Worm (Caenorhabditis elegans): Measurements from ENCODE around the gene ippk-1.

The ippk-1 gene

DNA sequence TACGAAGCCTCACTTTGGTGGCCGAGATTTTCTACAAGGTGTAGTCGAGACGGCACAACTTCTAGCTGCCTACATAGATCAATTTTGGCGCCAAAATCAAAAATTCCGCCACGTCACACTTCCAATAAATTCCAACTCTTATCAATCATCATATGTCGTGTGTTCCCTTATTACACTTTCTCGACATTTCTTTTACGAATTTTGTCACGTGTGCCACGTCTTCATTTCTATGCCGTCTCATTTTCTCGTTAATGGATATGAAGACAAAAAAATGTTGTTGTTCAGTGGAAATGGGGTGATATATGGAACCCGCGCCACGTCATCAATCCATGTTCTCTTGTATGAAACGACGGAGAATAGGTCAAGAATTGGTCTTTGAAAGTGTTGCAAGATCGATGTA is 8.9 kb downstream of the ippk-1 start:
- TF ChIP-seq nhr-21 (tag; optimal IDR thresholded peaks at IDR 0.05), result peak; percentile 67
- no peak for TF ChIP-seq C34F6.9 (tag; optimal IDR thresholded peaks at IDR 0.05)
- peak; percentile 55 for TF ChIP-seq sma-3 (GFP tag; optimal IDR thresholded peaks at IDR 0.05)
- TF ChIP-seq nhr-129 (tag; optimal IDR thresholded peaks at IDR 0.05), result peak; percentile 46
- peak; percentile 9 for TF ChIP-seq fos-1 (tag; optimal IDR thresholded peaks at IDR 0.05)
- TF ChIP-seq aly-2 (tag; optimal IDR thresholded peaks at IDR 0.05), result no peak
- TF ChIP-seq sma-9 (GFP tag; optimal IDR thresholded peaks at IDR 0.05), result peak; percentile 61
- TF ChIP-seq sma-9 (tag; optimal IDR thresholded peaks at IDR 0.05), result no peak
- no peak for TF ChIP-seq mbf-1 (tag; optimal IDR thresholded peaks at IDR 0.05)
- no peak for TF ChIP-seq ceh-82 (tag; optimal IDR thresholded peaks at IDR 0.05)
- TF ChIP-seq nhr-25 (tag; optimal IDR thresholded peaks at IDR 0.05), result peak; percentile 25
- TF ChIP-seq lin-13 (GFP tag; optimal IDR thresholded peaks at IDR 0.05), result no peak
- TF ChIP-seq blmp-1 (tag; optimal IDR thresholded peaks at IDR 0.05; ENCODE audit: insufficient read depth), result no peak
- peak; percentile 90 for TF ChIP-seq crh-2 (tag; optimal IDR thresholded peaks at IDR 0.05)
- TF ChIP-seq alr-1 (tag; optimal IDR thresholded peaks at IDR 0.05), result no peak
- TF ChIP-seq mdl-1 (tag; optimal IDR thresholded peaks at IDR 0.05), result peak in 1 of 2 experiments; percentile 33
- TF ChIP-seq elt-3 (tag; optimal IDR thresholded peaks at IDR 0.05), result no peak

DNA sequence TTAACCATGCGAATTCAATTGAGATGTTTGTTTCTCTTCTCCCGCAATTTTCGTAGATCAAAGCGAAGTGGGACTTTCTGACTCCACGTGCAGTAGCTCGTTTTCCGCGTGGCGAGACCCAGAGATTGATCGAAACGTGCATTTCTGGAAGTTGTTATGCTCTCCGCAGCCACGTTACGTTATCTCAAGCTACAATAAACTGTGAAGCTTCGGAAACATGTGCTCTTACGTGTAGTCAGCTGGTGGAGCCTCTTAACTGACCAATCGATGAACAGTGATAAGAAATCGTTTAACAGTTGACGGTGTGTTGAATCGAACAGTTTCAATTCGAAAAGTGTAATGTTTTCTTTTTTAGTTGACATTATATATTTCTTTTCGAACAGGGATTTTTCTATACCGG is 9.4 kb downstream of the ippk-1 start:
- TF ChIP-seq crh-2 (tag; optimal IDR thresholded peaks at IDR 0.05) (peak; percentile 40), sma-9 (GFP tag; optimal IDR thresholded peaks at IDR 0.05) (peak; percentile 46), sma-9 (tag; optimal IDR thresholded peaks at IDR 0.05) (no peak), skn-1 (tag; optimal IDR thresholded peaks at IDR 0.05) (no peak), sem-4 (tag; optimal IDR thresholded peaks at IDR 0.05) (no peak), F13H6.1 (tag; optimal IDR thresholded peaks at IDR 0.05) (no peak), fos-1 (tag; optimal IDR thresholded peaks at IDR 0.05) (peak; percentile 5), peb-1 (tag; optimal IDR thresholded peaks at IDR 0.05) (no peak), nhr-23 (tag; optimal IDR thresholded peaks at IDR 0.05) (no peak), ama-1 (optimal IDR thresholded peaks at IDR 0.05) (peak; percentile 41), lin-39 (tag; optimal IDR thresholded peaks at IDR 0.05) (no peak), nhr-77 (tag; optimal IDR thresholded peaks at IDR 0.05) (no peak), unc-39 (tag; optimal IDR thresholded peaks at IDR 0.05) (no peak)

DNA sequence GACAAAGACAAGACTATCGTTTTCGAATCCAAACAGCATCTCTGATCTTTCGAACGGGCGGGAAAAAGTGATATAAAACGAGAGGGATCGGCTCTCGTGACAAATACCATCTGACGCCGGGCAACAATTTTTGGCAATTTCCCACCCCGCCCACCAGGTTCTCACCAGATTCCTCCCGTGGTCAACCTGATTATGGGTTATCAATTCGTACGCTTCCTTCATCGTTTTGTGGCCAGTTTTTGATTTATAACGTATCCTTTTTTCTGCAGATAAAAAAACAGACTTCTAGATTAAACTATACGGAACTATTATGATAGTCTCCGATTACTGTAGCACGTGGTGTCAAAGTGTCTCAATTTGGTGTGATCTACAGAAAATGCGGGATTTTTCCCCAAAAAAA is 10.2 kb downstream of the ippk-1 start:
- no peak for TF ChIP-seq nhr-11 (tag; optimal IDR thresholded peaks at IDR 0.05)
- no peak for TF ChIP-seq alr-1 (tag; optimal IDR thresholded peaks at IDR 0.05)
- no peak for TF ChIP-seq elt-3 (tag; optimal IDR thresholded peaks at IDR 0.05)
- no peak for TF ChIP-seq ZK546.5 (tag; optimal IDR thresholded peaks at IDR 0.05)
- no peak for TF ChIP-seq sem-4 (tag; optimal IDR thresholded peaks at IDR 0.05)
- TF ChIP-seq zag-1 (tag; optimal IDR thresholded peaks at IDR 0.05), result no peak
- peak; percentile 44 for TF ChIP-seq ama-1 (optimal IDR thresholded peaks at IDR 0.05)
- TF ChIP-seq elt-1 (tag; optimal IDR thresholded peaks at IDR 0.05), result no peak
- no peak for TF ChIP-seq mab-5 (tag; optimal IDR thresholded peaks at IDR 0.05)
- no peak for TF ChIP-seq unc-39 (tag; optimal IDR thresholded peaks at IDR 0.05)
- no peak for TF ChIP-seq skn-1 (tag; optimal IDR thresholded peaks at IDR 0.05)
- no peak for TF ChIP-seq nhr-6 (tag; optimal IDR thresholded peaks at IDR 0.05)
- TF ChIP-seq ztf-1 (GFP tag; conservative IDR thresholded peaks at IDR 0.05), result no peak
- no peak for TF ChIP-seq dmd-4 (tag; optimal IDR thresholded peaks at IDR 0.05)
- TF ChIP-seq R02D3.7 (tag; optimal IDR thresholded peaks at IDR 0.05), result no peak
- TF ChIP-seq nhr-25 (tag; optimal IDR thresholded peaks at IDR 0.05), result peak; percentile 30
- TF ChIP-seq nhr-23 (tag; optimal IDR thresholded peaks at IDR 0.05), result no peak
- TF ChIP-seq nhr-77 (tag; optimal IDR thresholded peaks at IDR 0.05), result no peak
- TF ChIP-seq lin-39 (tag; optimal IDR thresholded peaks at IDR 0.05), result no peak
- peak; percentile 70 for TF ChIP-seq nhr-21 (tag; optimal IDR thresholded peaks at IDR 0.05)
- no peak for TF ChIP-seq Y55F3AM.14 (GFP tag; optimal IDR thresholded peaks at IDR 0.05)
- no peak for TF ChIP-seq snpc-4 (tag; optimal IDR thresholded peaks at IDR 0.05)
- no peak for TF ChIP-seq ceh-82 (tag; optimal IDR thresholded peaks at IDR 0.05)
- TF ChIP-seq nhr-12 (tag; optimal IDR thresholded peaks at IDR 0.05), result no peak
- TF ChIP-seq egl-27 (tag; optimal IDR thresholded peaks at IDR 0.05), result no peak
- TF ChIP-seq unc-55 (GFP tag; optimal IDR thresholded peaks at IDR 0.05), result no peak
- peak; percentile 49 for TF ChIP-seq sma-9 (GFP tag; optimal IDR thresholded peaks at IDR 0.05)
- TF ChIP-seq sma-9 (tag; optimal IDR thresholded peaks at IDR 0.05), result no peak
- TF ChIP-seq mdl-1 (tag; optimal IDR thresholded peaks at IDR 0.05), result no peak
- peak; percentile 19 for TF ChIP-seq ztf-4 (tag; optimal IDR thresholded peaks at IDR 0.05)
- TF ChIP-seq fos-1 (tag; optimal IDR thresholded peaks at IDR 0.05), result no peak
- no peak for TF ChIP-seq F13H6.1 (tag; optimal IDR thresholded peaks at IDR 0.05)
- TF ChIP-seq ceh-16 (tag; optimal IDR thresholded peaks at IDR 0.05), result no peak
- no peak for TF ChIP-seq ztf-11 (tag; optimal IDR thresholded peaks at IDR 0.05)
- TF ChIP-seq nhr-237 (tag; optimal IDR thresholded peaks at IDR 0.05), result no peak
- TF ChIP-seq gmeb-1 (tag; optimal IDR thresholded peaks at IDR 0.05), result no peak
- TF ChIP-seq C34F6.9 (tag; optimal IDR thresholded peaks at IDR 0.05), result no peak
- no peak for TF ChIP-seq nhr-10 (tag; optimal IDR thresholded peaks at IDR 0.05)
- TF ChIP-seq unc-62 (GFP tag; optimal IDR thresholded peaks at IDR 0.05), result no peak
- TF ChIP-seq blmp-1 (tag; optimal IDR thresholded peaks at IDR 0.05; ENCODE audit: insufficient read depth), result peak; percentile 30
- TF ChIP-seq mbf-1 (tag; optimal IDR thresholded peaks at IDR 0.05), result no peak
- TF ChIP-seq peb-1 (tag; optimal IDR thresholded peaks at IDR 0.05), result no peak
- no peak for TF ChIP-seq crh-2 (tag; optimal IDR thresholded peaks at IDR 0.05)
- peak; percentile 21 for TF ChIP-seq nhr-129 (tag; optimal IDR thresholded peaks at IDR 0.05)
- no peak for TF ChIP-seq lsy-2 (tag; optimal IDR thresholded peaks at IDR 0.05)

Data from whole organism, L2 larva.